Fruit fly (Drosophila melanogaster): Measurements from ENCODE around the gene rdx.

rdx gene

DNA sequence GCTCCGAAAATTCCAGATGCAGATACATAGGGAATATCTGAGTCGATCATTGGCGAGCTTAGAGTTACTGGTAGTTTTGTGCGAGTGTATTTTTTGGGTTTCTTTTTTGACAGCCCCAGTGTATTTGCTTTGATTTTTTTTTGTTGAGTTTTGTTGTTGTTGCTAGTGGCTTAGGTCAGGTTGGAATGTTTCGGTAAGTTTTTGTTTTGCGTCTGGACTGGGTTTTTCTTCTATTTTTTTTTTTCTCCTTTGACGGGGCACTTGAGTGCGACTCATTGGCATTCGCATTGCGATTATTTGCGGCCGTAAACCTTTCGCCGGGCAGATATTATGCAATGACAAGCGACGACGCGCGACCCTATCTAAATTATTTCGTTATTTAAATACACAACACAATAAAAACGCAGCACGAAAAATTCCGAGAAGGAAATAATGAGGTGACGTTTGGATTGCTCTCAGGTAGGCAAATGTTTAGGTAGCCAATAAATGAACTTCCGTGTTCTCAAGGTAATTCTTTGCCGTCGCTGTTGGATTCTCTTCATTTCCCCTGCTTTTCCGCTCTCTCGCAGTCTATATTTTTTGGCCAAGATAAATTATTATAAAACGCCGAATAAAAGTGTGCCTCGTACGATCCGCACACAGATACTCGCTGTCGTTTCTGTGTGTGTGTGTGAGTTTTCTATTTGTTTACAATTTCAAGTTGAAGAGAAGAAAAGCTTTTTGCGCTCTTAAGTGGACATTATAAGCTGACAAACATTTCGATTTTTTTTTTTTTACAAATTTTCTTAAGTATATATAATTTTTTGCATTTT is 32.5 kb upstream of the rdx start (continued):
- no peak for TF ChIP-seq CG4707 (GFP tag; optimal IDR thresholded peaks at IDR 0.05)
- peak; percentile 96 for TF ChIP-seq Deaf1 (tag; optimal IDR thresholded peaks at IDR 0.05)
- TF ChIP-seq Scr (GFP tag; IDR thresholded peaks at IDR 0.05; ENCODE audit: partially characterized antibody), result no peak
- peak; percentile 4 for TF ChIP-seq CG12071 (GFP tag; optimal IDR thresholded peaks at IDR 0.05)
- TF ChIP-seq CG8924 (tag; optimal IDR thresholded peaks at IDR 0.05), result no peak
- TF ChIP-seq ase (GFP tag; IDR thresholded peaks at IDR 0.05), result no peak
- no peak for TF ChIP-seq E2f1 (GFP tag; IDR thresholded peaks at IDR 0.05)
- no peak for TF ChIP-seq slp2 (GFP tag; optimal IDR thresholded peaks at IDR 0.05)
- no peak for TF ChIP-seq CHES-1-like (GFP tag; optimal IDR thresholded peaks at IDR 0.05)
- TF ChIP-seq Six4 (GFP tag; optimal IDR thresholded peaks at IDR 0.05), result no peak
- no peak for TF ChIP-seq Xbp1 (GFP tag; optimal IDR thresholded peaks at IDR 0.05)
- no peak for TF ChIP-seq bab2 (GFP tag; optimal IDR thresholded peaks at IDR 0.05)
- no peak for TF ChIP-seq Xrp1 (GFP tag; IDR thresholded peaks at IDR 0.05)
- peak in 1 of 2 experiments; percentile 14 for TF ChIP-seq Eip74EF (GFP tag; optimal IDR thresholded peaks at IDR 0.05)
- TF ChIP-seq Lim3 (GFP tag; IDR thresholded peaks at IDR 0.05), result no peak
- TF ChIP-seq MTF-1 (GFP tag; optimal IDR thresholded peaks at IDR 0.05; ENCODE audit: borderline replicate concordance), result no peak
- TF ChIP-seq CG34376 (GFP tag; optimal IDR thresholded peaks at IDR 0.05), result peak; percentile 45
- no peak for TF ChIP-seq CG12299 (tag; optimal IDR thresholded peaks at IDR 0.05)
- TF ChIP-seq CG4730 (GFP tag; IDR thresholded peaks at IDR 0.05), result no peak
- no peak for TF ChIP-seq en (GFP tag; optimal IDR thresholded peaks at IDR 0.05)
- no peak for TF ChIP-seq CrebB (tag; optimal IDR thresholded peaks at IDR 0.05)
- TF ChIP-seq CG11456 (GFP tag; IDR thresholded peaks at IDR 0.05), result no peak
- TF ChIP-seq ttk (GFP tag; IDR thresholded peaks at IDR 0.05), result no peak
- TF ChIP-seq CG16779 (GFP tag; IDR thresholded peaks at IDR 0.05), result no peak
- TF ChIP-seq CG8089 (GFP tag; optimal IDR thresholded peaks at IDR 0.05), result no peak
- no peak for TF ChIP-seq CG10959 (GFP tag; IDR thresholded peaks at IDR 0.05)
- TF ChIP-seq CG8478 (optimal IDR thresholded peaks at IDR 0.05), result no peak
- TF ChIP-seq CG15479 (GFP tag; optimal IDR thresholded peaks at IDR 0.05), result no peak
- no peak for TF ChIP-seq CG30403 (GFP tag; optimal IDR thresholded peaks at IDR 0.05)
- no peak for TF ChIP-seq shn (GFP tag; optimal IDR thresholded peaks at IDR 0.05)
- no peak for TF ChIP-seq MBD-R2 (GFP tag; IDR thresholded peaks at IDR 0.05)
- no peak for TF ChIP-seq CG4360 (GFP tag; IDR thresholded peaks at IDR 0.05)
- TF ChIP-seq toy (GFP tag; IDR thresholded peaks at IDR 0.05), result no peak
- TF ChIP-seq CG7786 (GFP tag; optimal IDR thresholded peaks at IDR 0.05), result no peak
- TF ChIP-seq CG13775 (GFP tag; optimal IDR thresholded peaks at IDR 0.05), result no peak
- no peak for TF ChIP-seq CG14710 (tag; optimal IDR thresholded peaks at IDR 0.05)
- TF ChIP-seq pzg (GFP tag; optimal IDR thresholded peaks at IDR 0.05), result no peak
- no peak for TF ChIP-seq CG9215 (GFP tag; IDR thresholded peaks at IDR 0.05)
- TF ChIP-seq CG8944 (GFP tag; optimal IDR thresholded peaks at IDR 0.05), result no peak
- TF ChIP-seq YL-1 (GFP tag; optimal IDR thresholded peaks at IDR 0.05), result no peak
- TF ChIP-seq amos (GFP tag; IDR thresholded peaks at IDR 0.05; ENCODE audit: partially characterized antibody), result no peak
- no peak for TF ChIP-seq slbo (GFP tag; IDR thresholded peaks at IDR 0.05)
- TF ChIP-seq MESR4 (GFP tag; optimal IDR thresholded peaks at IDR 0.05), result no peak
- no peak for TF ChIP-seq tio (GFP tag; optimal IDR thresholded peaks at IDR 0.05)
- no peak for TF ChIP-seq CG12219 (GFP tag; optimal IDR thresholded peaks at IDR 0.05)
- TF ChIP-seq CG9797 (GFP tag; optimal IDR thresholded peaks at IDR 0.05), result no peak
- TF ChIP-seq HLHmδ (GFP tag; optimal IDR thresholded peaks at IDR 0.05), result no peak
- TF ChIP-seq CG31224 (GFP tag; IDR thresholded peaks at IDR 0.05), result no peak
- peak; percentile 26; the same call in 1 of the 2 replicates for TF ChIP-seq CG32532 (GFP tag; IDR thresholded peaks at IDR 0.05)
- no peak for TF ChIP-seq CG1602 (GFP tag; optimal IDR thresholded peaks at IDR 0.05)
- no peak for TF ChIP-seq crol (GFP tag; IDR thresholded peaks at IDR 0.05)

Data from whole organism, embryonic.